In the genomic region with DNA sequence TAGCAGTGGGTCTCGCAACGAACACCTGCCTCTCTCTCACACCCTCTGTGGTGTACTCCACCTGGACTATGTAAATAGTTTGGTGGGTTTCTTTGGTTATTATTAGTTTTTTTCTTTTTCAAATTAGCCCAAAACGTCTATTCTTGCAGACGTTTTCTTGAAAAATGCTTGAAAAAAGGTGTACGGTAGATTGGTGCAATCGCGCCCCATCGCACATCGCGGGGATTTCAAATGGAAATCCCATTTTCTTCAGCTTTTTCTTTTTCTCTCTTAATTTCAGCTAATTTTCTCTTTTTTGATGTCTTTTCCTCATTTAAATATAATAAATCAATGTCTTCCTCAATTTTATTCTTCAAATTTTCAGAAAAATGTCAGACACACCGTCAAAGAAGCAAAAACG, we compare ENCODE assay signal across 8 worm cellular contexts.
TF ChIP-seq lines count a peak whose summit lies in the region.

Gene Y4C6B.1, plus strand, starts transcription at position 365 of the 400 bp plus-strand sequence.

TF ChIP-seq in whole organism, L1 larva, 84 proteins besides CTCF, POLR2A, EP300 and RAD21 (continues in another document):
- TF ChIP-seq mdl-1 (tag; optimal IDR thresholded peaks at IDR 0.05; lab: Kevin White, UChicago) (no peak), alr-1 (tag; optimal IDR thresholded peaks at IDR 0.05; lab: Kevin White, UChicago; ENCODE audit: borderline replicate concordance) (no peak), sox-4 (tag; optimal IDR thresholded peaks at IDR 0.05; lab: Kevin White, UChicago) (no peak), dsc-1 (tag; optimal IDR thresholded peaks at IDR 0.05; lab: Kevin White, UChicago) (no peak), sup-37 (GFP tag; optimal IDR thresholded peaks at IDR 0.05; lab: Kevin White, UChicago) (no peak), lin-13 (GFP tag; optimal IDR thresholded peaks at IDR 0.05; lab: Kevin White, UChicago) (no peak), aha-1 (tag; optimal IDR thresholded peaks at IDR 0.05; lab: Kevin White, UChicago) (no peak), rnt-1 (tag; optimal IDR thresholded peaks at IDR 0.05; lab: Kevin White, UChicago) (peak; percentile 3), lin-15B (tag; optimal IDR thresholded peaks at IDR 0.05; lab: Kevin White, UChicago) (no peak), nhr-11 (tag; optimal IDR thresholded peaks at IDR 0.05; lab: Kevin White, UChicago) (no peak), sptf-1 (tag; optimal IDR thresholded peaks at IDR 0.05; lab: Kevin White, UChicago) (no peak)

TF ChIP-seq in whole organism, L2 larva, 48 proteins besides CTCF, POLR2A, EP300 and RAD21:
- no peak for TF ChIP-seq F13H6.1 (tag; optimal IDR thresholded peaks at IDR 0.05; lab: Kevin White, UChicago)
- no peak for TF ChIP-seq peb-1 (tag; optimal IDR thresholded peaks at IDR 0.05; lab: Kevin White, UChicago)
- no peak for TF ChIP-seq nhr-21 (tag; optimal IDR thresholded peaks at IDR 0.05; lab: Kevin White, UChicago)
- TF ChIP-seq unc-55 (GFP tag; optimal IDR thresholded peaks at IDR 0.05; lab: Kevin White, UChicago): peak; percentile 16
- TF ChIP-seq lsy-2 (tag; optimal IDR thresholded peaks at IDR 0.05; lab: Kevin White, UChicago): peak in 1 of 2 experiments; percentile 87

TF ChIP-seq in whole organism, L3 larva, 47 proteins besides CTCF, POLR2A, EP300 and RAD21:
- TF ChIP-seq ama-1 (optimal IDR thresholded peaks at IDR 0.05; lab: Kevin White, UChicago) (no peak), lin-15B (tag; optimal IDR thresholded peaks at IDR 0.05; lab: Kevin White, UChicago) (peak; percentile 30), nfya-1 (tag; optimal IDR thresholded peaks at IDR 0.05; lab: Kevin White, UChicago; ENCODE audit: insufficient read depth) (peak; percentile 22)
TF ChIP-seq in whole organism, L3 larva: peak in this region for 2.

TF ChIP-seq in whole organism, L4 larva, 104 proteins besides CTCF, POLR2A, EP300 and RAD21 (continues in another document):
- TF ChIP-seq php-3 (GFP tag; IDR thresholded peaks at IDR 0.05; lab: Robert Waterston, UW) (no peak), lin-38 (GFP tag; IDR thresholded peaks at IDR 0.05; lab: Robert Waterston, UW) (peak; percentile 87), daf-16 (GFP tag; optimal IDR thresholded peaks at IDR 0.05; lab: Kevin White, UChicago) (no peak), daf-16 (tag; optimal IDR thresholded peaks at IDR 0.05; lab: Kevin White, UChicago) (no peak), nhr-11 (tag; optimal IDR thresholded peaks at IDR 0.05; lab: Kevin White, UChicago) (no peak), snpc-1.2 (GFP tag; IDR thresholded peaks at IDR 0.05; lab: Robert Waterston, UW) (no peak), ctbp-1 (GFP tag; IDR thresholded peaks at IDR 0.05; lab: Robert Waterston, UW) (no peak), nhr-42 (GFP tag; IDR thresholded peaks at IDR 0.05; lab: Robert Waterston, UW) (no peak), ces-1 (GFP tag; optimal IDR thresholded peaks at IDR 0.05; lab: Kevin White, UChicago) (no peak), attf-4 (tag; optimal IDR thresholded peaks at IDR 0.05; lab: Kevin White, UChicago) (no peak), pha-4 (GFP tag; IDR thresholded peaks at IDR 0.05; lab: Robert Waterston, UW) (no peak), pha-4 (tag; optimal IDR thresholded peaks at IDR 0.05; lab: Kevin White, UChicago) (no peak), zfp-3 (GFP tag; conservative IDR thresholded peaks at IDR 0.05; lab: Robert Waterston, UW) (no peak), Y105C5A.15 (GFP tag; IDR thresholded peaks at IDR 0.05; lab: Robert Waterston, UW) (no peak), lsy-2 (tag; optimal IDR thresholded peaks at IDR 0.05; lab: Kevin White, UChicago) (peak in 1 of 2 experiments; percentile 83)

TF ChIP-seq in whole organism, early embryonic, 17 proteins besides CTCF, POLR2A, EP300 and RAD21:
- TF ChIP-seq pes-1 (GFP tag; IDR thresholded peaks at IDR 0.05; lab: Robert Waterston, UW) (0 out of 2 replicates have a peak, but pooled peaks have one; percentile 41), flt-1 (GFP tag; IDR thresholded peaks at IDR 0.05; lab: Robert Waterston, UW) (no peak), ceh-13 (GFP tag; optimal IDR thresholded peaks at IDR 0.05; lab: Kevin White, UChicago) (no peak)

TF ChIP-seq in whole organism, late embryonic, 69 proteins besides CTCF, POLR2A, EP300 and RAD21:
- TF ChIP-seq elt-2 (tag; optimal IDR thresholded peaks at IDR 0.05; lab: Kevin White, UChicago) (no peak), nhr-232 (tag; optimal IDR thresholded peaks at IDR 0.05; lab: Kevin White, UChicago) (no peak), odd-2 (tag; optimal IDR thresholded peaks at IDR 0.05; lab: Kevin White, UChicago) (no peak), K02D7.2 (tag; optimal IDR thresholded peaks at IDR 0.05; lab: Kevin White, UChicago) (no peak), tbx-2 (tag; optimal IDR thresholded peaks at IDR 0.05; lab: Kevin White, UChicago) (peak; percentile 17), ttx-3 (tag; optimal IDR thresholded peaks at IDR 0.05; lab: Kevin White, UChicago) (peak; percentile 24), elt-4 (tag; optimal IDR thresholded peaks at IDR 0.05; lab: Kevin White, UChicago) (no peak), ceh-9 (tag; optimal IDR thresholded peaks at IDR 0.05; lab: Kevin White, UChicago) (no peak), syd-9 (tag; optimal IDR thresholded peaks at IDR 0.05; lab: Kevin White, UChicago) (no peak), lim-6 (tag; optimal IDR thresholded peaks at IDR 0.05; lab: Kevin White, UChicago) (no peak), zip-5 (tag; optimal IDR thresholded peaks at IDR 0.05; lab: Kevin White, UChicago) (no peak), pqm-1 (tag; optimal IDR thresholded peaks at IDR 0.05; lab: Kevin White, UChicago) (no peak), unc-3 (GFP tag; conservative IDR thresholded peaks at IDR 0.05; lab: Robert Waterston, UW) (no peak), unc-3 (tag; optimal IDR thresholded peaks at IDR 0.05; lab: Kevin White, UChicago) (no peak), ceh-2 (tag; optimal IDR thresholded peaks at IDR 0.05; lab: Kevin White, UChicago) (no peak)

TF ChIP-seq in whole organism, mixed stage, embryonic, 35 proteins besides CTCF, POLR2A, EP300 and RAD21:
- TF ChIP-seq lsy-2 (tag; optimal IDR thresholded peaks at IDR 0.05; lab: Kevin White, UChicago) (peak; percentile 88), lin-32 (GFP tag; optimal IDR thresholded peaks at IDR 0.05; lab: Kevin White, UChicago) (no peak), mep-1 (tag; optimal IDR thresholded peaks at IDR 0.05; lab: Kevin White, UChicago) (peak; percentile 18)

TF ChIP-seq in whole organism, young adult, 124 proteins besides CTCF, POLR2A, EP300 and RAD21:
- TF ChIP-seq tbx-9 (tag; optimal IDR thresholded peaks at IDR 0.05; lab: Kevin White, UChicago; ENCODE audit: borderline replicate concordance): no peak
- TF ChIP-seq zfh-2 (GFP tag; conservative IDR thresholded peaks at IDR 0.05; lab: Robert Waterston, UW): no peak
- no peak for TF ChIP-seq snpc-4 (GFP tag; optimal IDR thresholded peaks at IDR 0.05; lab: Kevin White, UChicago)
- TF ChIP-seq snpc-4 (tag; optimal IDR thresholded peaks at IDR 0.05; lab: Kevin White, UChicago): peak in 3 of 4 experiments; percentile 59 to 80 (median 72)
- TF ChIP-seq efl-1 (GFP tag; optimal IDR thresholded peaks at IDR 0.05; lab: Kevin White, UChicago): peak; percentile 61
- no peak for TF ChIP-seq lsy-27 (tag; optimal IDR thresholded peaks at IDR 0.05; lab: Kevin White, UChicago; ENCODE audit: borderline replicate concordance, insufficient read depth)
- no peak for TF ChIP-seq Y95B8A.8 (GFP tag; IDR thresholded peaks at IDR 0.05; lab: Robert Waterston, UW)
- TF ChIP-seq rpc-1 (optimal IDR thresholded peaks at IDR 0.05; lab: Kevin White, UChicago): no peak
- TF ChIP-seq rpc-1 (tag; optimal IDR thresholded peaks at IDR 0.05; lab: Kevin White, UChicago): no peak
- no peak for TF ChIP-seq mel-28 (tag; optimal IDR thresholded peaks at IDR 0.05; lab: Kevin White, UChicago; ENCODE audit: borderline replicate concordance)
- peak; percentile 24 for TF ChIP-seq tbp1 (GFP tag; optimal IDR thresholded peaks at IDR 0.05; lab: Kevin White, UChicago)
- peak; percentile 8 for TF ChIP-seq dpl-1 (GFP tag; optimal IDR thresholded peaks at IDR 0.05; lab: Kevin White, UChicago)
- TF ChIP-seq lin-26 (GFP tag; IDR thresholded peaks at IDR 0.05; lab: Robert Waterston, UW): no peak
- TF ChIP-seq B0336.3 (GFP tag; IDR thresholded peaks at IDR 0.05; lab: Robert Waterston, UW): no peak
- no peak for TF ChIP-seq unc-130 (GFP tag; optimal IDR thresholded peaks at IDR 0.05; lab: Kevin White, UChicago)
- TF ChIP-seq bed-1 (GFP tag; IDR thresholded peaks at IDR 0.05; lab: Robert Waterston, UW): no peak
- no peak for TF ChIP-seq madf-8 (GFP tag; conservative IDR thresholded peaks at IDR 0.05; lab: Robert Waterston, UW)
- peak; percentile 10 for TF ChIP-seq snpc-3.4 (tag; optimal IDR thresholded peaks at IDR 0.05; lab: Kevin White, UChicago)
- peak; percentile 56 for TF ChIP-seq lsl-1 (GFP tag; optimal IDR thresholded peaks at IDR 0.05; lab: Kevin White, UChicago)
- no peak for TF ChIP-seq ceh-58 (GFP tag; IDR thresholded peaks at IDR 0.05; lab: Robert Waterston, UW)
- TF ChIP-seq mcd-1 (GFP tag; IDR thresholded peaks at IDR 0.05; lab: Robert Waterston, UW): peak; percentile 69
- no peak for TF ChIP-seq C17E4.6 (GFP tag; IDR thresholded peaks at IDR 0.05; lab: Robert Waterston, UW)
- no peak for TF ChIP-seq Y53G8AR.9 (GFP tag; conservative IDR thresholded peaks at IDR 0.05; lab: Robert Waterston, UW)
- no peak for TF ChIP-seq pbrm-1 (GFP tag; IDR thresholded peaks at IDR 0.05; lab: Robert Waterston, UW)
- no peak for TF ChIP-seq ztf-6 (GFP tag; IDR thresholded peaks at IDR 0.05; lab: Robert Waterston, UW)
